Fruit fly (Drosophila melanogaster) whole organism, wandering third instar larva: ENCODE data around the gene CG33514.

Source experiments
- Abd-B ChIP-seq: fragments of >200 bp; optimal IDR thresholded peaks from 2 replicates; lab custom pipeline; 2017; ENCODE audit warnings: missing biosample characterization, missing genetic modification characterization
- Dfd ChIP-seq: fragments of >200 bp; optimal IDR thresholded peaks from 2 replicates; lab custom pipeline; 2017; ENCODE audit warnings: missing biosample characterization, missing genetic modification characterization
- Hr78 ChIP-seq: fragments of >200 bp; optimal IDR thresholded peaks from 2 replicates; lab custom pipeline; 2017; ENCODE audit warnings: missing biosample characterization, missing genetic modification characterization
- Myc ChIP-seq: fragments of >200 bp; optimal IDR thresholded peaks from 2 replicates; lab custom pipeline; 2017
- OdsH ChIP-seq: fragments of 200-800 bp; sonication (Bioruptor generic); optimal IDR thresholded peaks from 2 replicates; lab custom pipeline; 2016; ENCODE audit warnings: missing biosample characterization, mild to moderate bottlenecking, missing genetic modification characterization
- br ChIP-seq: fragments of 200-800 bp; sonication (Bioruptor generic); optimal IDR thresholded peaks from 2 replicates; lab custom pipeline; 2016; ENCODE audit warnings: missing biosample characterization, missing genetic modification characterization
- dl ChIP-seq, 2 experiments: fragments of 175-275, 200-275 bp in 1 of 2; fragments of 200-275 bp in 1 of 2; sonication (Bioruptor generic); optimal IDR thresholded peaks; lab custom pipeline; 2018; ENCODE audit warnings: mild to moderate bottlenecking in 2 of 2, missing biosample characterization in 2 of 2, missing genetic modification characterization in 2 of 2, moderate library complexity in 2 of 2; ENCODE audit not compliant: partially characterized antibody in 2 of 2, insufficient read depth in 1 of 2
- dmrt93B ChIP-seq: fragments of 200-800 bp; sonication (Bioruptor generic); optimal IDR thresholded peaks from 2 replicates; lab custom pipeline; 2018; ENCODE audit warnings: missing biosample characterization, mild to moderate bottlenecking, missing genetic modification characterization
- ey ChIP-seq: fragments of 200-800 bp; sonication (Bioruptor generic); optimal IDR thresholded peaks from 2 replicates; lab custom pipeline; 2016; ENCODE audit warnings: missing biosample characterization, missing genetic modification characterization
- fru ChIP-seq: fragments of 200-800 bp; sonication (Bioruptor generic); optimal IDR thresholded peaks from 3 replicates; lab custom pipeline; 2016; ENCODE audit warnings: missing biosample characterization, mild to moderate bottlenecking, missing genetic modification characterization
- psq ChIP-seq: fragments of 200-800 bp; sonication (Bioruptor generic); optimal IDR thresholded peaks from 3 replicates; lab custom pipeline; 2017; ENCODE audit warnings: missing biosample characterization, mild to moderate bottlenecking, missing genetic modification characterization, moderate library complexity

DNA sequence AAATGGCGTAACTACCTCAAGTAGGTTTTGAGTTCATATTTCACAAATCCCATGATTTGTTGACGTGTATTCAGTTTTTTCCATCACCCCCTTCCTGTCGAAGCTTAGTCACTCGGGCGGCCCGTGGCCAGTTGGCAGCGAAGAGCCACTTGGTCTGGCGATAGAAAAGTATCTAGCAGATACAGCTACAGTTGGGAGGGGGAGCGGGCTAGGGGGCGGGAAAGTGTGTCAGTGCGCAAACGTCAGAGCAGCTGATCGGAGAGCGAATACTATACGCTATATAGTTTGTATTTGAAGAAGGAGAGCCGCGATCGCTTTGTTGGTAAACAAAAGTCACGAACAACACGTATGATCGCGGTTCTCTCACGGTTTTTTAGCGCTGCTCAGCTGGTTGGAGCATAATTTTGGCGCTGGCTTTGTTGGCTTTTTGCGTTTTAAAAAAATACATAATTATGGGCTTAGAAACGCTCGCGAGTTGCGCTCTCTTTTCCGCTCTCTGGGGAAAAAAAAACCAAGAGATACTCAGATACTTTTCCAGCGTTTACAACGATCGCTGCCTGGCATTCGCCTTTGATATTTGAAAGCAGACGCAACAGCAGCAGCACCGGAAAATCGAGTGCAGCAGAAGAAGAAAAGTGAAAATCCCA lies 48.7 kb downstream of the CG33514 start:
- TF ChIP-seq Abd-B (GFP tag; lab: Kevin White, UChicago), result no peak
- no peak for TF ChIP-seq OdsH
- no peak for TF ChIP-seq fru (GFP tag; lab: Kevin White, UChicago)
- no peak for TF ChIP-seq dl (GFP tag; optimal IDR thresholded peaks at IDR 0.05; lab: Kevin White, UChicago; ENCODE audit: insufficient read depth in 1 of 2, partially characterized antibody in 2 of 2)
- TF ChIP-seq Dfd (GFP tag; lab: Kevin White, UChicago), result no peak
- TF ChIP-seq psq, result no peak
- no peak for TF ChIP-seq Myc (lab: Kevin White, UChicago)
- TF ChIP-seq Hr78 (GFP tag; lab: Kevin White, UChicago), result no peak
- no peak for TF ChIP-seq br (GFP tag; lab: Kevin White, UChicago)
- no peak for TF ChIP-seq dmrt93B
- TF ChIP-seq ey, result no peak
